Worm (Caenorhabditis elegans) whole organism, late embryonic: ENCODE data around the gene srbc-50.

Source experiments
- C08G9.2 ChIP-seq: sonication (generic microtip); optimal IDR thresholded peaks from 2 replicates; lab custom pipeline; 2016; ENCODE audit warnings: mild to moderate bottlenecking, missing genetic modification characterization, moderate library complexity, missing compliant biosample characterization
- C38D4.7 ChIP-seq: fragments of 200-800 bp; sonication (Bioruptor generic); optimal IDR thresholded peaks from 2 replicates; lab custom pipeline; 2018; ENCODE audit warnings: mild to moderate bottlenecking, missing genetic modification characterization, moderate library complexity, missing compliant biosample characterization
- ceh-9 ChIP-seq: sonication (generic microtip); optimal IDR thresholded peaks from 2 replicates; lab custom pipeline; 2016; ENCODE audit warnings: mild to moderate bottlenecking, missing genetic modification characterization, inconsistent platforms, missing compliant biosample characterization
- fkh-6 ChIP-seq: sonication (generic microtip); optimal IDR thresholded peaks from 2 replicates; lab custom pipeline; 2016; ENCODE audit warnings: missing genetic modification characterization, missing compliant biosample characterization
- lim-6 ChIP-seq: sonication (generic microtip); optimal IDR thresholded peaks from 2 replicates; lab custom pipeline; 2016; ENCODE audit warnings: missing genetic modification characterization, missing compliant biosample characterization
- nfya-1 ChIP-seq: sonication (generic microtip); optimal IDR thresholded peaks from 2 replicates; lab custom pipeline; 2017; ENCODE audit warnings: missing genetic modification characterization, mild to moderate bottlenecking, missing compliant biosample characterization, antibody characterized with exemption, moderate library complexity
- npax-4 ChIP-seq: sonication (generic microtip); optimal IDR thresholded peaks from 2 replicates; lab custom pipeline; 2016; ENCODE audit warnings: missing genetic modification characterization, missing compliant biosample characterization
- pha-4 ChIP-seq: fragments of 150-350 bp; optimal IDR thresholded peaks from 2 replicates; lab custom pipeline; 2018; ENCODE audit warnings: missing biosample characterization, missing genetic modification reagents, missing genetic modification characterization
- pqm-1 ChIP-seq: sonication (generic microtip); optimal IDR thresholded peaks from 2 replicates; lab custom pipeline; 2016; ENCODE audit warnings: missing genetic modification characterization, missing compliant biosample characterization
- syd-9 ChIP-seq: sonication (generic microtip); optimal IDR thresholded peaks from 2 replicates; lab custom pipeline; 2016; ENCODE audit warnings: mild to moderate bottlenecking, missing genetic modification characterization, moderate library complexity, missing compliant biosample characterization
- unc-55 ChIP-seq: sonication (generic microtip); optimal IDR thresholded peaks from 2 replicates; lab custom pipeline; 2017; ENCODE audit warnings: missing biosample characterization, missing genetic modification reagents, missing genetic modification characterization
- unc-86 ChIP-seq: sonication (generic microtip); optimal IDR thresholded peaks from 2 replicates; lab custom pipeline; 2016; ENCODE audit warnings: missing genetic modification characterization, missing compliant biosample characterization

ce11 chrV:15873762-15874161 is 49.0 kb upstream of the srbc-50 start:
- no peak for TF ChIP-seq pha-4 (tag; lab: Kevin White, UChicago)
- TF ChIP-seq syd-9 (tag; lab: Kevin White, UChicago) = peak; percentile 99
- peak; percentile 90 for TF ChIP-seq nfya-1
- TF ChIP-seq C08G9.2 (tag; lab: Kevin White, UChicago) = peak; percentile 97
- peak; percentile 99 for TF ChIP-seq unc-86
- TF ChIP-seq C38D4.7 (GFP tag; lab: Kevin White, UChicago) = peak; percentile 98
- peak; percentile 98 for TF ChIP-seq ceh-9 (tag; lab: Kevin White, UChicago)
- peak; percentile 99 for TF ChIP-seq pqm-1
- TF ChIP-seq lim-6 = peak; percentile 97
- TF ChIP-seq npax-4 (tag; lab: Kevin White, UChicago) = peak; percentile 98
- TF ChIP-seq fkh-6 (tag; lab: Kevin White, UChicago) = peak; percentile 97
- no peak for TF ChIP-seq unc-55
